Fruit fly (Drosophila melanogaster) whole organism, embryonic: Measurements from ENCODE around the gene gogo.

ENCODE experiments used
- Asciz ChIP-seq: fragments of 200-800 bp; sonication (Bioruptor generic); optimal IDR thresholded peaks from 2 replicates; lab custom pipeline; 2017; ENCODE audit warnings: missing biosample characterization, mild to moderate bottlenecking, missing genetic modification characterization, missing genetic modification reagents
- Atf3 ChIP-seq: fragments of 200-800 bp; sonication (Bioruptor generic); optimal IDR thresholded peaks from 3 replicates; lab custom pipeline; 2016; ENCODE audit warnings: missing biosample characterization, missing genetic modification characterization
- CG10209 ChIP-seq: fragments of 200-800 bp; sonication (Bioruptor generic); optimal IDR thresholded peaks from 3 replicates; lab custom pipeline; 2017; ENCODE audit warnings: missing biosample characterization, mild to moderate bottlenecking, missing genetic modification characterization, missing genetic modification reagents
- CG11093 ChIP-seq: fragments of 200-800 bp; sonication (Bioruptor generic); IDR thresholded peaks from 3 replicates; pipeline ENCODE4 v1.3.6; 2022; ENCODE audit warnings: missing biosample characterization, missing genetic modification characterization
- CG12219 ChIP-seq: fragments of 200-800 bp; sonication (Bioruptor generic); optimal IDR thresholded peaks from 3 replicates; lab custom pipeline; 2018; ENCODE audit warnings: missing biosample characterization, mild to moderate bottlenecking, missing genetic modification characterization
- CG12299 ChIP-seq: fragments of 200-800 bp; sonication (Bioruptor generic); optimal IDR thresholded peaks from 2 replicates; lab custom pipeline; 2018; ENCODE audit warnings: missing biosample characterization, mild to moderate bottlenecking, missing genetic modification characterization
- CG13624 ChIP-seq: fragments of 200-800 bp; sonication (Bioruptor generic); optimal IDR thresholded peaks from 2 replicates; lab custom pipeline; 2016; ENCODE audit warnings: missing biosample characterization, missing genetic modification characterization
- CG14710 ChIP-seq: fragments of 200-800 bp; sonication (Bioruptor generic); optimal IDR thresholded peaks from 3 replicates; lab custom pipeline; 2019; ENCODE audit warnings: missing biosample characterization, mild to moderate bottlenecking, missing genetic modification characterization, moderate library complexity
- CG15011 ChIP-seq: fragments of 200-800 bp; sonication (Bioruptor generic); optimal IDR thresholded peaks from 3 replicates; lab custom pipeline; 2018; ENCODE audit warnings: missing biosample characterization, mild to moderate bottlenecking, missing genetic modification characterization
- CG15073 ChIP-seq: fragments of 200-800 bp; sonication (Bioruptor generic); optimal IDR thresholded peaks from 2 replicates; lab custom pipeline; 2016; ENCODE audit warnings: missing biosample characterization, missing genetic modification characterization
- CG15696 ChIP-seq: fragments of 200-800 bp; sonication (Bioruptor generic); optimal IDR thresholded peaks from 2 replicates; lab custom pipeline; 2019; ENCODE audit warnings: missing biosample characterization, mild to moderate bottlenecking, missing genetic modification characterization, moderate library complexity
- CG16863 ChIP-seq: fragments of 200-800 bp; sonication (Bioruptor generic); optimal IDR thresholded peaks from 3 replicates; lab custom pipeline; 2016; ENCODE audit warnings: missing biosample characterization, missing genetic modification characterization
- CG17359 ChIP-seq: fragments of 200-800 bp; sonication (Bioruptor generic); optimal IDR thresholded peaks from 3 replicates; lab custom pipeline; 2018; ENCODE audit warnings: missing biosample characterization, mild to moderate bottlenecking, missing genetic modification characterization, moderate library complexity
- CG18764 ChIP-seq: fragments of 200-800 bp; sonication (Bioruptor generic); optimal IDR thresholded peaks from 3 replicates; lab custom pipeline; 2016; ENCODE audit warnings: missing biosample characterization, missing genetic modification characterization
- CG33557 ChIP-seq: fragments of 200-800 bp; sonication (Bioruptor generic); optimal IDR thresholded peaks from 2 replicates; lab custom pipeline; 2019; ENCODE audit warnings: missing biosample characterization, mild to moderate bottlenecking, missing genetic modification characterization, moderate library complexity
- CG43689 ChIP-seq: fragments of 200-800 bp; sonication (Bioruptor generic); IDR thresholded peaks from 2 replicates; pipeline ENCODE4 v1.3.6; 2022; ENCODE audit warnings: missing biosample characterization, missing genetic modification characterization
- CG4854 ChIP-seq: fragments of 200-800 bp; sonication (Bioruptor generic); optimal IDR thresholded peaks from 2 replicates; lab custom pipeline; 2016; ENCODE audit warnings: missing biosample characterization, missing genetic modification characterization, inconsistent platforms
- CG6175 ChIP-seq: fragments of 200-800 bp; sonication (Bioruptor generic); IDR thresholded peaks from 3 replicates; pipeline ENCODE4 v1.3.6; 2022; ENCODE audit warnings: missing biosample characterization, missing genetic modification characterization
- CG6689 ChIP-seq: fragments of 200-800 bp; sonication (Bioruptor generic); IDR thresholded peaks from 2 replicates; pipeline ENCODE4 v1.3.6; 2022; ENCODE audit warnings: missing biosample characterization, missing genetic modification characterization
- CG6791 ChIP-seq: fragments of 200-800 bp; sonication (Bioruptor generic); IDR thresholded peaks from 3 replicates; pipeline ENCODE4 v1.3.6; 2022; ENCODE audit warnings: missing biosample characterization, missing genetic modification characterization; ENCODE audit not compliant: partially characterized antibody
- CG6854 ChIP-seq: fragments of 200-800 bp; sonication (Bioruptor generic); optimal IDR thresholded peaks from 3 replicates; lab custom pipeline; 2017; ENCODE audit warnings: missing biosample characterization, mild to moderate bottlenecking, missing genetic modification characterization
- CG7556 ChIP-seq: fragments of 200-800 bp; sonication (Bioruptor generic); optimal IDR thresholded peaks from 2 replicates; lab custom pipeline; 2017; ENCODE audit warnings: missing biosample characterization, mild to moderate bottlenecking, missing genetic modification characterization
- CG8290 ChIP-seq, 3 experiments: fragments of 200-800 bp; sonication (Bioruptor generic); optimal IDR thresholded peaks; 2 replicates each; lab custom pipeline; 2016 to 2019; ENCODE audit warnings: missing biosample characterization in 3 of 3, missing genetic modification characterization in 3 of 3, mild to moderate bottlenecking in 2 of 3, moderate library complexity in 1 of 3
- CG9609 ChIP-seq: fragments of 200-800 bp; sonication (Bioruptor generic); optimal IDR thresholded peaks from 3 replicates; lab custom pipeline; 2016; ENCODE audit warnings: missing biosample characterization, missing genetic modification characterization
- Camta ChIP-seq: fragments of 200-800 bp; sonication (Bioruptor generic); optimal IDR thresholded peaks from 2 replicates; lab custom pipeline; 2016; ENCODE audit warnings: missing biosample characterization, missing genetic modification characterization
- Dek ChIP-seq: fragments of 200-800 bp; sonication (Bioruptor generic); optimal IDR thresholded peaks from 3 replicates; lab custom pipeline; 2019; ENCODE audit warnings: missing biosample characterization, mild to moderate bottlenecking, missing genetic modification characterization, moderate library complexity
- E2f1 ChIP-seq: fragments of 200-800 bp; sonication (Bioruptor generic); IDR thresholded peaks from 2 replicates; pipeline ENCODE4 v1.3.6; 2022; ENCODE audit warnings: missing biosample characterization, missing genetic modification characterization
- Hand ChIP-seq: fragments of 200-800 bp; sonication (Bioruptor generic); optimal IDR thresholded peaks from 2 replicates; lab custom pipeline; 2017; ENCODE audit warnings: mild to moderate bottlenecking, missing biosample characterization, missing genetic modification reagents, missing genetic modification characterization
- Hey ChIP-seq: fragments of 200-800 bp; sonication (Bioruptor generic); optimal IDR thresholded peaks from 3 replicates; lab custom pipeline; 2018; ENCODE audit warnings: missing biosample characterization, mild to moderate bottlenecking, missing genetic modification characterization
- Scr ChIP-seq: fragments of 200-800 bp; sonication (Bioruptor generic); IDR thresholded peaks from 2 replicates; pipeline ENCODE4 v1.3.6; 2022; ENCODE audit warnings: missing biosample characterization, missing genetic modification characterization; ENCODE audit not compliant: partially characterized antibody
- Xbp1 ChIP-seq: fragments of 200-800 bp; sonication (Bioruptor generic); optimal IDR thresholded peaks from 3 replicates; lab custom pipeline; 2016; ENCODE audit warnings: missing biosample characterization, mild to moderate bottlenecking, missing genetic modification characterization
- ara ChIP-seq: fragments of 200-800 bp; sonication (Bioruptor generic); IDR thresholded peaks from 2 replicates; pipeline ENCODE4 v1.3.6; 2022; ENCODE audit warnings: missing biosample characterization, missing genetic modification characterization
- bcd ChIP-seq: fragments of 200-800 bp; sonication (Bioruptor generic); optimal IDR thresholded peaks from 2 replicates; lab custom pipeline; 2017; ENCODE audit warnings: missing biosample characterization, mild to moderate bottlenecking, missing genetic modification characterization
- crc ChIP-seq: fragments of 200-800 bp; sonication (Bioruptor generic); optimal IDR thresholded peaks from 2 replicates; lab custom pipeline; 2016; ENCODE audit warnings: missing biosample characterization, missing genetic modification characterization
- croc ChIP-seq: fragments of 200-800 bp; sonication (Bioruptor generic); conservative IDR thresholded peaks from 3 replicates; pipeline ENCODE4 v1.3.6; 2022; ENCODE audit warnings: missing biosample characterization, missing genetic modification characterization
- dysf ChIP-seq: fragments of 200-800 bp; sonication (Bioruptor generic); IDR thresholded peaks from 3 replicates; pipeline ENCODE4 v1.3.6; 2022; ENCODE audit warnings: missing biosample characterization, missing genetic modification characterization
- ems ChIP-seq: fragments of 200-800 bp; sonication (Bioruptor generic); optimal IDR thresholded peaks from 3 replicates; lab custom pipeline; 2016; ENCODE audit warnings: missing biosample characterization, missing genetic modification characterization
- en ChIP-seq: fragments of 200-800 bp; sonication (Bioruptor generic); optimal IDR thresholded peaks from 2 replicates; lab custom pipeline; 2016; ENCODE audit warnings: missing biosample characterization, missing genetic modification characterization
- gcm2 ChIP-seq: fragments of 200-800 bp; sonication (Bioruptor generic); optimal IDR thresholded peaks from 2 replicates; lab custom pipeline; 2016; ENCODE audit warnings: missing biosample characterization, missing genetic modification characterization
- grn ChIP-seq: fragments of 200-800 bp; sonication (Bioruptor generic); optimal IDR thresholded peaks from 3 replicates; lab custom pipeline; 2017; ENCODE audit warnings: missing biosample characterization, missing genetic modification characterization
- insv ChIP-seq, 2 experiments: fragments of 200-800 bp; sonication (Bioruptor generic); optimal IDR thresholded peaks; 3 replicates each; lab custom pipeline; 2016 to 2018; ENCODE audit warnings: missing biosample characterization in 2 of 2, missing genetic modification characterization in 2 of 2
- lola ChIP-seq, 3 experiments: fragments of >200 bp in 2 of 3; fragments of 200-800 bp in 1 of 3; sonication (Bioruptor generic) in 1 of 3; optimal IDR thresholded peaks; 2 replicates each; lab custom pipeline; 2017 to 2019; ENCODE audit warnings: missing biosample characterization in 3 of 3, missing genetic modification characterization in 3 of 3, mild to moderate bottlenecking in 1 of 3, moderate library complexity in 1 of 3
- mirr ChIP-seq: fragments of 200-800 bp; sonication (Bioruptor generic); optimal IDR thresholded peaks from 3 replicates; lab custom pipeline; 2018; ENCODE audit warnings: missing biosample characterization, mild to moderate bottlenecking, missing genetic modification characterization
- oc ChIP-seq: fragments of 200-800 bp; sonication (Bioruptor generic); optimal IDR thresholded peaks from 2 replicates; lab custom pipeline; 2018; ENCODE audit warnings: missing biosample characterization, mild to moderate bottlenecking, missing genetic modification characterization, moderate library complexity
- rib ChIP-seq: fragments of 200-800 bp; sonication (Bioruptor generic); IDR thresholded peaks from 2 replicates; pipeline ENCODE4 v1.3.6; 2022; ENCODE audit warnings: missing biosample characterization, missing genetic modification characterization
- run ChIP-seq: fragments of 200-800 bp; sonication (Bioruptor generic); optimal IDR thresholded peaks from 3 replicates; lab custom pipeline; 2018; ENCODE audit warnings: missing biosample characterization, mild to moderate bottlenecking, missing genetic modification characterization
- sob ChIP-seq: fragments of 200-800 bp; sonication (Bioruptor generic); IDR thresholded peaks from 2 replicates; pipeline ENCODE4 v1.3.6; 2022; ENCODE audit warnings: missing biosample characterization, missing genetic modification characterization
- ttk ChIP-seq: fragments of 200-800 bp; sonication (Bioruptor generic); IDR thresholded peaks from 2 replicates; pipeline ENCODE4 v2.1.2; 2022; ENCODE audit warnings: missing biosample characterization, missing genetic modification characterization
- wek ChIP-seq: fragments of 200-800 bp; sonication (Bioruptor generic); optimal IDR thresholded peaks from 3 replicates; lab custom pipeline; 2018; ENCODE audit warnings: missing biosample characterization, mild to moderate bottlenecking, missing genetic modification characterization, moderate library complexity

Gene gogo

dm6 chr3L:20302081-20302630, 7.2 kb upstream of the gogo start, which contains the start of gene Pex23 (continued):
- peak; percentile 71 for TF ChIP-seq ems (GFP tag; lab: Kevin White, UChicago)
- peak; percentile 82 for TF ChIP-seq CG6689 (GFP tag; lab: Robert Waterston, UW)
- peak; percentile 77 for TF ChIP-seq dysf (GFP tag; lab: Robert Waterston, UW)
- TF ChIP-seq CG11093 (GFP tag; lab: Robert Waterston, UW), result peak; percentile 53; the same call in 1 of the 3 replicates
- peak; percentile 73 for TF ChIP-seq CG10209 (GFP tag; lab: Kevin White, UChicago)
- TF ChIP-seq Dek (tag; lab: Kevin White, UChicago), result peak; percentile 73
- TF ChIP-seq ara (GFP tag; lab: Robert Waterston, UW), result peak; percentile 66
- peak; percentile 66 for TF ChIP-seq croc (GFP tag; lab: Robert Waterston, UW)
- peak in 1 of 3 experiments; percentile 80 for TF ChIP-seq lola (GFP tag; optimal IDR thresholded peaks at IDR 0.05; lab: Kevin White, UChicago)
- peak; percentile 1 for TF ChIP-seq Hand (GFP tag; lab: Kevin White, UChicago)
- peak; percentile 82 for TF ChIP-seq E2f1 (GFP tag; lab: Robert Waterston, UW)
- peak in 1 of 2 experiments; percentile 73 for TF ChIP-seq insv (GFP tag; optimal IDR thresholded peaks at IDR 0.05; lab: Kevin White, UChicago)
- peak; percentile 14 for TF ChIP-seq grn (GFP tag; lab: Kevin White, UChicago)
- TF ChIP-seq en (GFP tag; lab: Kevin White, UChicago), result no peak
- TF ChIP-seq CG15696 (tag; lab: Kevin White, UChicago), result peak; percentile 75
- TF ChIP-seq CG14710 (tag; lab: Kevin White, UChicago), result peak; percentile 91
- TF ChIP-seq Asciz (GFP tag; lab: Kevin White, UChicago), result no peak
- TF ChIP-seq Camta (GFP tag; lab: Kevin White, UChicago), result peak; percentile 72
- peak; percentile 30 for TF ChIP-seq crc (GFP tag; lab: Kevin White, UChicago)
- peak; percentile 45 for TF ChIP-seq CG33557 (GFP tag; lab: Kevin White, UChicago)
- TF ChIP-seq Atf3 (GFP tag; lab: Kevin White, UChicago), result peak; percentile 13
- peak; percentile 86 for TF ChIP-seq CG18764 (GFP tag; lab: Kevin White, UChicago)
- TF ChIP-seq ttk, result peak; percentile 55; the same call in 1 of the 2 replicates
- TF ChIP-seq Scr (GFP tag; lab: Robert Waterston, UW), result peak; percentile 99
- peak; percentile 87 for TF ChIP-seq sob (GFP tag; lab: Robert Waterston, UW)
- TF ChIP-seq CG7556, result peak; percentile 69
- TF ChIP-seq CG43689 (GFP tag; lab: Robert Waterston, UW), result 0 out of 2 replicates have a peak, but pooled peaks have one; percentile 16
- peak; percentile 82 for TF ChIP-seq CG17359 (tag; lab: Kevin White, UChicago)
- TF ChIP-seq oc, result no peak
- peak; percentile 55 for TF ChIP-seq CG4854
- TF ChIP-seq rib, result peak; percentile 99
- no peak for TF ChIP-seq CG15011 (GFP tag; lab: Kevin White, UChicago)
- peak; percentile 43; the same call in 1 of the 3 replicates for TF ChIP-seq CG6175 (GFP tag; lab: Robert Waterston, UW)
- TF ChIP-seq CG12219 (GFP tag; lab: Kevin White, UChicago), result peak; percentile 33
- no peak for TF ChIP-seq wek (GFP tag; lab: Kevin White, UChicago)
- TF ChIP-seq CG12299 (tag; lab: Kevin White, UChicago), result peak; percentile 47
- peak; percentile 4 for TF ChIP-seq Hey (tag; lab: Kevin White, UChicago)
- TF ChIP-seq CG9609, result peak; percentile 70
- TF ChIP-seq CG13624, result peak; percentile 65
- TF ChIP-seq CG16863 (GFP tag; lab: Kevin White, UChicago), result peak; percentile 45
- TF ChIP-seq CG15073 (GFP tag; lab: Kevin White, UChicago), result no peak
- no peak for TF ChIP-seq run (tag; lab: Kevin White, UChicago)
- no peak for TF ChIP-seq gcm2 (GFP tag; lab: Kevin White, UChicago)
- TF ChIP-seq CG6791 (GFP tag; lab: Robert Waterston, UW), result peak; percentile 95
- peak; percentile 77 for TF ChIP-seq bcd
- TF ChIP-seq CG8290 (GFP tag; optimal IDR thresholded peaks at IDR 0.05; lab: Kevin White, UChicago), result peak; percentile 89
- TF ChIP-seq CG8290 (tag; optimal IDR thresholded peaks at IDR 0.05; lab: Kevin White, UChicago), result peak; percentile 49 to 87
- TF ChIP-seq mirr (GFP tag; lab: Kevin White, UChicago), result no peak
- TF ChIP-seq Xbp1 (GFP tag; lab: Kevin White, UChicago), result peak; percentile 92
- TF ChIP-seq CG6854, result no peak
